Worm (Caenorhabditis elegans) whole organism, young adult: ENCODE measurements around the gene ecps-1.
A peak's percentile ranks its signal among the peaks of the same experiment; 100 is the strongest.

Experiments
- B0019.2 ChIP-seq: fragments of 200-800 bp; sonication (Bioruptor generic); conservative IDR thresholded peaks from 2 replicates; pipeline ENCODE4 v1.3.6; 2022; ENCODE audit warnings: missing genetic modification reagents, missing genetic modification characterization, missing compliant biosample characterization
- B0261.1 ChIP-seq: sonication (generic microtip); optimal IDR thresholded peaks from 2 replicates; lab custom pipeline; 2016; ENCODE audit warnings: mild to moderate bottlenecking, missing genetic modification characterization, moderate library complexity, missing compliant biosample characterization
- D2030.7 ChIP-seq: fragments of 200-800 bp; sonication (Bioruptor generic); IDR thresholded peaks from 2 replicates; pipeline ENCODE4 v1.3.6; 2022; ENCODE audit warnings: missing genetic modification reagents, missing genetic modification characterization, missing compliant biosample characterization
- F22D6.2 ChIP-seq: sonication (generic microtip); optimal IDR thresholded peaks from 2 replicates; lab custom pipeline; 2016; ENCODE audit warnings: mild to moderate bottlenecking, missing genetic modification characterization, missing compliant biosample characterization
- F23B12.7 ChIP-seq: sonication (generic microtip); optimal IDR thresholded peaks from 2 replicates; lab custom pipeline; 2017; ENCODE audit warnings: missing genetic modification characterization, mild to moderate bottlenecking, missing compliant biosample characterization, antibody characterized with exemption, moderate library complexity; ENCODE audit not compliant: insufficient read depth
- F39B2.1 ChIP-seq: fragments of 200-800 bp; sonication (Bioruptor generic); IDR thresholded peaks from 2 replicates; pipeline ENCODE4 v1.3.6; 2022; ENCODE audit warnings: missing genetic modification reagents, missing genetic modification characterization, missing compliant biosample characterization
- F57A8.1 ChIP-seq: fragments of 200-800 bp; sonication (Bioruptor generic); optimal IDR thresholded peaks from 2 replicates; lab custom pipeline; 2018; ENCODE audit warnings: mild to moderate bottlenecking, missing genetic modification characterization, moderate library complexity, missing compliant biosample characterization
- T26A5.8 ChIP-seq: sonication (generic microtip); optimal IDR thresholded peaks from 2 replicates; lab custom pipeline; 2016; ENCODE audit warnings: missing genetic modification characterization, missing compliant biosample characterization
- Y53F4B.3 ChIP-seq: fragments of 200-800 bp; sonication (Bioruptor generic); IDR thresholded peaks from 2 replicates; pipeline ENCODE4 v1.3.6; 2022; ENCODE audit warnings: missing genetic modification reagents, missing genetic modification characterization, missing compliant biosample characterization
- Y79H2A.3 ChIP-seq: fragments of 200-800 bp; sonication (Bioruptor generic); conservative IDR thresholded peaks from 2 replicates; pipeline ENCODE4 v1.3.6; 2022; ENCODE audit warnings: missing genetic modification reagents, missing genetic modification characterization, missing compliant biosample characterization
- ZK185.1 ChIP-seq: sonication (generic microtip); optimal IDR thresholded peaks from 2 replicates; lab custom pipeline; 2016; ENCODE audit warnings: mild to moderate bottlenecking, missing genetic modification characterization, missing compliant biosample characterization; ENCODE audit not compliant: poor library complexity, severe bottlenecking
- attf-6 ChIP-seq: fragments of 200-800 bp; sonication (Bioruptor generic); IDR thresholded peaks from 2 replicates; pipeline ENCODE4 v1.3.6; 2022; ENCODE audit warnings: missing genetic modification reagents, missing genetic modification characterization, missing compliant biosample characterization
- bed-1 ChIP-seq: fragments of 200-800 bp; sonication (Bioruptor generic); IDR thresholded peaks from 2 replicates; pipeline ENCODE4 v1.3.6; 2022; ENCODE audit warnings: missing genetic modification reagents, missing genetic modification characterization, missing compliant biosample characterization
- cebp-1 ChIP-seq, 2 experiments: fragments of 200-800 bp in 1 of 2; sonication (Bioruptor generic) in 1 of 2; sonication (generic microtip) in 1 of 2; IDR thresholded peaks in 1 of 2; optimal IDR thresholded peaks in 1 of 2; 2 replicates each; pipeline versions ENCODE4 v1.3.6 to Lab custom; 2017 to 2022; ENCODE audit warnings: missing compliant biosample characterization in 2 of 2, missing genetic modification characterization in 2 of 2, mild to moderate bottlenecking in 1 of 2, missing genetic modification reagents in 1 of 2, moderate library complexity in 1 of 2
- cebp-2 ChIP-seq: fragments of 200-800 bp; sonication (Bioruptor generic); IDR thresholded peaks from 2 replicates; pipeline ENCODE4 v1.3.6; 2022; ENCODE audit warnings: missing genetic modification characterization, missing compliant biosample characterization
- die-1 ChIP-seq: sonication (generic microtip); optimal IDR thresholded peaks from 2 replicates; lab custom pipeline; 2016; ENCODE audit warnings: missing genotype, mild to moderate bottlenecking, missing genetic modification characterization, missing compliant biosample characterization
- dpff-1 ChIP-seq: sonication (generic microtip); optimal IDR thresholded peaks from 2 replicates; lab custom pipeline; 2017; ENCODE audit warnings: mild to moderate bottlenecking, missing genetic modification characterization, missing compliant biosample characterization
- dpl-1 ChIP-seq: fragments of 150-350 bp; optimal IDR thresholded peaks from 2 replicates; lab custom pipeline; 2014; ENCODE audit warnings: missing biosample characterization, missing genetic modification reagents, missing genetic modification characterization
- egrh-3 ChIP-seq: fragments of 200-800 bp; sonication (Bioruptor generic); IDR thresholded peaks from 2 replicates; pipeline ENCODE4 v1.3.6; 2022; ENCODE audit warnings: missing genetic modification reagents, missing genetic modification characterization, missing compliant biosample characterization
- him-1 ChIP-seq: sonication (generic microtip); optimal IDR thresholded peaks from 2 replicates; lab custom pipeline; 2016; ENCODE audit warnings: missing genotype, missing genetic modification reagents, missing genetic modification characterization, missing compliant biosample characterization
- hlh-12 ChIP-seq: sonication (generic microtip); optimal IDR thresholded peaks from 2 replicates; lab custom pipeline; 2016; ENCODE audit warnings: missing genetic modification characterization, missing compliant biosample characterization
- hmg-1.2 ChIP-seq: fragments of 200-800 bp; sonication (Bioruptor generic); IDR thresholded peaks from 2 replicates; pipeline ENCODE4 v1.3.6; 2022; ENCODE audit warnings: missing genetic modification reagents, missing genetic modification characterization, missing compliant biosample characterization
- hmg-20 ChIP-seq: fragments of 200-800 bp; sonication (Bioruptor generic); IDR thresholded peaks from 2 replicates; pipeline ENCODE4 v1.3.6; 2022; ENCODE audit warnings: missing genetic modification reagents, missing genetic modification characterization, missing compliant biosample characterization
- let-526 ChIP-seq: fragments of 200-800 bp; sonication (Bioruptor generic); IDR thresholded peaks from 2 replicates; pipeline ENCODE4 v1.3.6; 2022; ENCODE audit warnings: missing genetic modification reagents, missing genetic modification characterization, missing compliant biosample characterization
- lin-35 ChIP-seq, 3 experiments: fragments of 150-350 bp in 2 of 3; sonication (generic microtip) in 1 of 3; optimal IDR thresholded peaks; 2 replicates each; lab custom pipeline; 2014 to 2018; ENCODE audit warnings: missing biosample characterization in 3 of 3, missing genetic modification characterization in 3 of 3, missing genetic modification reagents in 3 of 3
- lin-40 ChIP-seq: sonication (generic microtip); optimal IDR thresholded peaks from 2 replicates; lab custom pipeline; 2016; ENCODE audit warnings: missing genetic modification characterization, mild to moderate bottlenecking, missing compliant biosample characterization, missing genotype, missing genetic modification reagents
- lir-1 ChIP-seq: fragments of 200-800 bp; sonication (Bioruptor generic); conservative IDR thresholded peaks from 2 replicates; pipeline ENCODE4 v1.3.6; 2022; ENCODE audit warnings: missing genetic modification reagents, missing genetic modification characterization, missing compliant biosample characterization
- lsl-1 ChIP-seq: fragments of 200-800 bp; sonication (Bioruptor generic); optimal IDR thresholded peaks from 2 replicates; lab custom pipeline; 2018; ENCODE audit warnings: mild to moderate bottlenecking, missing genetic modification characterization, moderate library complexity, missing compliant biosample characterization
- lsy-27 ChIP-seq: sonication (generic microtip); optimal IDR thresholded peaks from 2 replicates; lab custom pipeline; 2017; ENCODE audit warnings: missing genetic modification characterization, mild to moderate bottlenecking, missing compliant biosample characterization, antibody characterized with exemption, missing genotype, borderline replicate concordance; ENCODE audit not compliant: insufficient read depth
- madf-10 ChIP-seq: sonication (generic microtip); optimal IDR thresholded peaks from 2 replicates; lab custom pipeline; 2016; ENCODE audit warnings: mild to moderate bottlenecking, missing genetic modification characterization, missing compliant biosample characterization
- madf-3 ChIP-seq: fragments of 200-800 bp; sonication (Bioruptor generic); IDR thresholded peaks from 2 replicates; pipeline ENCODE4 v1.3.6; 2022; ENCODE audit warnings: missing genetic modification reagents, missing genetic modification characterization, missing compliant biosample characterization
- mel-28 ChIP-seq: sonication (generic microtip); optimal IDR thresholded peaks from 2 replicates; lab custom pipeline; 2016; ENCODE audit warnings: borderline replicate concordance, mild to moderate bottlenecking, missing genetic modification characterization, missing compliant biosample characterization
- mes-4 ChIP-seq: sonication (generic microtip); optimal IDR thresholded peaks from 2 replicates; lab custom pipeline; 2016; ENCODE audit warnings: missing genotype, missing genetic modification characterization, missing compliant biosample characterization
- nfyb-1 ChIP-seq: fragments of 200-800 bp; sonication (Bioruptor generic); IDR thresholded peaks from 2 replicates; pipeline ENCODE4 v1.3.6; 2022; ENCODE audit warnings: missing genetic modification reagents, missing genetic modification characterization, missing compliant biosample characterization
- nhr-120 ChIP-seq: fragments of 200-800 bp; sonication (Bioruptor generic); IDR thresholded peaks from 2 replicates; pipeline ENCODE4 v1.3.6; 2022; ENCODE audit warnings: missing genetic modification characterization, missing compliant biosample characterization
- nhr-179 ChIP-seq: sonication (generic microtip); optimal IDR thresholded peaks from 2 replicates; lab custom pipeline; 2016; ENCODE audit warnings: mild to moderate bottlenecking, missing genetic modification characterization, missing compliant biosample characterization
- nhr-80 ChIP-seq: sonication (generic microtip); optimal IDR thresholded peaks from 2 replicates; lab custom pipeline; 2016; ENCODE audit warnings: missing genetic modification characterization, missing compliant biosample characterization
- nhr-90 ChIP-seq: sonication (generic microtip); optimal IDR thresholded peaks from 2 replicates; lab custom pipeline; 2016; ENCODE audit warnings: missing genotype, mild to moderate bottlenecking, missing genetic modification characterization, missing compliant biosample characterization
- pbrm-1 ChIP-seq: fragments of 200-800 bp; sonication (Bioruptor generic); IDR thresholded peaks from 2 replicates; pipeline ENCODE4 v1.3.6; 2022; ENCODE audit warnings: missing genetic modification reagents, missing genetic modification characterization, missing compliant biosample characterization
- rec-8 ChIP-seq, 2 experiments: sonication (generic microtip); optimal IDR thresholded peaks; 2 replicates each; lab custom pipeline; 2016; ENCODE audit warnings: mild to moderate bottlenecking in 2 of 2, missing genetic modification characterization in 2 of 2, missing genetic modification reagents in 2 of 2, missing genotype in 2 of 2, missing biosample characterization in 1 of 2, missing compliant biosample characterization in 1 of 2, moderate library complexity in 1 of 2
- sdz-38 ChIP-seq: sonication (generic microtip); optimal IDR thresholded peaks from 2 replicates; lab custom pipeline; 2016; ENCODE audit warnings: missing genotype, missing genetic modification characterization, missing compliant biosample characterization
- snpc-4 ChIP-seq, 5 experiments: fragments of 150-350 bp in 1 of 5; sonication (generic microtip) in 4 of 5; optimal IDR thresholded peaks; 2 replicates each; lab custom pipeline; 2014 to 2018; ENCODE audit warnings: missing genetic modification characterization in 5 of 5, missing biosample characterization in 3 of 5, antibody characterized with exemption in 2 of 5, mild to moderate bottlenecking in 2 of 5, missing compliant biosample characterization in 2 of 5, missing genotype in 2 of 5, moderate library complexity in 2 of 5, missing genetic modification reagents in 1 of 5
- tbp1 ChIP-seq: fragments of 200-800 bp; sonication (Bioruptor generic); optimal IDR thresholded peaks from 2 replicates; lab custom pipeline; 2018; ENCODE audit warnings: mild to moderate bottlenecking, missing genetic modification characterization, missing compliant biosample characterization
- xnd-1 ChIP-seq: sonication (generic microtip); optimal IDR thresholded peaks from 2 replicates; lab custom pipeline; 2016; ENCODE audit warnings: missing genotype, missing genetic modification reagents, missing genetic modification characterization, missing compliant biosample characterization
- zim-3 ChIP-seq: sonication (generic microtip); optimal IDR thresholded peaks from 2 replicates; lab custom pipeline; 2017; ENCODE audit warnings: mild to moderate bottlenecking, missing genetic modification characterization, moderate library complexity, missing compliant biosample characterization
- ztf-18 ChIP-seq: sonication (generic microtip); optimal IDR thresholded peaks from 2 replicates; lab custom pipeline; 2016; ENCODE audit warnings: missing genotype, mild to moderate bottlenecking, missing genetic modification characterization, missing compliant biosample characterization
- ztf-25 ChIP-seq: fragments of 200-800 bp; sonication (Bioruptor generic); IDR thresholded peaks from 2 replicates; pipeline ENCODE4 v1.3.6; 2022; ENCODE audit warnings: missing genetic modification reagents, missing genetic modification characterization, missing compliant biosample characterization

ecps-1 gene

ce11 chrIII:10461164-10461546, 804 bp upstream of the ecps-1 start, which contains the start of gene atx-2 (continued):
- TF ChIP-seq F22D6.2 (tag; lab: Kevin White, UChicago) (peak; percentile 78), hmg-1.2 (GFP tag; lab: Robert Waterston, UW) (peak; percentile 83), let-526 (peak; percentile 67; the same call in 1 of the 2 replicates), T26A5.8 (tag; lab: Kevin White, UChicago) (peak; percentile 64), hlh-12 (tag; lab: Kevin White, UChicago) (peak; percentile 15), F23B12.7 (no peak), lin-40 (tag; lab: Kevin White, UChicago) (peak; percentile 74), madf-3 (GFP tag; lab: Robert Waterston, UW) (peak; percentile 92), nhr-179 (tag; lab: Kevin White, UChicago) (no peak), lsl-1 (GFP tag; lab: Kevin White, UChicago) (peak; percentile 76), dpl-1 (GFP tag; lab: Kevin White, UChicago) (peak; percentile 35), Y53F4B.3 (GFP tag; lab: Robert Waterston, UW) (no peak), bed-1 (GFP tag; lab: Robert Waterston, UW) (no peak), ZK185.1 (tag; lab: Kevin White, UChicago) (peak; percentile 96), die-1 (tag; lab: Kevin White, UChicago) (peak; percentile 90), ztf-25 (GFP tag; lab: Robert Waterston, UW) (peak; percentile 96), Y79H2A.3 (peak; percentile 93), snpc-4 (GFP tag; optimal IDR thresholded peaks at IDR 0.05; lab: Kevin White, UChicago) (peak; percentile 69), snpc-4 (tag; optimal IDR thresholded peaks at IDR 0.05; lab: Kevin White, UChicago) (peak; percentile 6 to 84 (median 62)), mes-4 (tag; lab: Kevin White, UChicago) (no peak), egrh-3 (GFP tag; lab: Robert Waterston, UW) (peak; percentile 79), nfyb-1 (GFP tag; lab: Robert Waterston, UW) (peak; percentile 93), mel-28 (tag; lab: Kevin White, UChicago) (peak; percentile 76), B0261.1 (tag; lab: Kevin White, UChicago) (no peak), tbp1 (GFP tag; lab: Kevin White, UChicago) (peak; percentile 72), rec-8 (tag; optimal IDR thresholded peaks at IDR 0.05; lab: Kevin White, UChicago) (peak; percentile 76 to 94), cebp-1 (GFP tag; IDR thresholded peaks at IDR 0.05; lab: Robert Waterston, UW) (peak; percentile 82), cebp-1 (tag; optimal IDR thresholded peaks at IDR 0.05; lab: Kevin White, UChicago) (peak; percentile 95), xnd-1 (peak; percentile 55), ztf-18 (peak; percentile 72), F39B2.1 (0 out of 2 replicates have a peak, but pooled peaks have one; percentile 48), nhr-120 (no peak), attf-6 (GFP tag; lab: Robert Waterston, UW) (peak; percentile 79), lsy-27 (tag; lab: Kevin White, UChicago) (no peak), pbrm-1 (peak; percentile 95), hmg-20 (GFP tag; lab: Robert Waterston, UW) (peak; percentile 83), nhr-80 (tag; lab: Kevin White, UChicago) (peak; percentile 67), cebp-2 (peak; percentile 74; the same call in 1 of the 2 replicates), F57A8.1 (no peak), zim-3 (tag; lab: Kevin White, UChicago) (peak; percentile 93), B0019.2 (GFP tag; lab: Robert Waterston, UW) (peak; percentile 50; the same call in 1 of the 2 replicates), D2030.7 (GFP tag; lab: Robert Waterston, UW) (peak; percentile 87), nhr-90 (tag; lab: Kevin White, UChicago) (peak; percentile 85), lir-1 (GFP tag; lab: Robert Waterston, UW) (peak; percentile 83), sdz-38 (tag; lab: Kevin White, UChicago) (no peak), him-1 (tag; lab: Kevin White, UChicago) (no peak), madf-10 (tag; lab: Kevin White, UChicago) (peak; percentile 89), dpff-1 (tag; lab: Kevin White, UChicago) (no peak), lin-35 (GFP tag; optimal IDR thresholded peaks at IDR 0.05; lab: Kevin White, UChicago) (peak in 2 of 3 experiments; percentile 70 to 80)
